Fruit fly (Drosophila melanogaster) whole organism, embryonic: ENCODE results near the gene VhaPPA1-2.
A peak's percentile ranks its signal among the peaks of the same experiment; 100 is the strongest.

Experiments used
- CG10209 ChIP-seq: fragments of 200-800 bp; sonication (Bioruptor generic); optimal IDR thresholded peaks from 3 replicates; lab custom pipeline; 2017; ENCODE audit warnings: missing biosample characterization, mild to moderate bottlenecking, missing genetic modification characterization, missing genetic modification reagents
- CG10462 ChIP-seq: fragments of 200-800 bp; sonication (Bioruptor generic); optimal IDR thresholded peaks from 2 replicates; lab custom pipeline; 2016; ENCODE audit warnings: missing biosample characterization, missing genetic modification characterization
- CG12155 ChIP-seq: fragments of 200-800 bp; sonication (Bioruptor generic); optimal IDR thresholded peaks from 3 replicates; lab custom pipeline; 2016; ENCODE audit warnings: missing biosample characterization, missing genetic modification characterization
- CG12299 ChIP-seq: fragments of 200-800 bp; sonication (Bioruptor generic); optimal IDR thresholded peaks from 2 replicates; lab custom pipeline; 2018; ENCODE audit warnings: missing biosample characterization, mild to moderate bottlenecking, missing genetic modification characterization
- CG13287 ChIP-seq: fragments of 200-800 bp; sonication (Bioruptor generic); IDR thresholded peaks from 2 replicates; pipeline ENCODE4 v1.3.6; 2022; ENCODE audit warnings: missing biosample characterization, missing genetic modification characterization; ENCODE audit not compliant: partially characterized antibody
- CG13624 ChIP-seq: fragments of 200-800 bp; sonication (Bioruptor generic); optimal IDR thresholded peaks from 2 replicates; lab custom pipeline; 2016; ENCODE audit warnings: missing biosample characterization, missing genetic modification characterization
- CG13775 ChIP-seq: fragments of 200-800 bp; sonication (Bioruptor generic); optimal IDR thresholded peaks from 3 replicates; lab custom pipeline; 2017; ENCODE audit warnings: missing biosample characterization, mild to moderate bottlenecking, missing genetic modification characterization
- CG14441 ChIP-seq: fragments of 200-800 bp; sonication (Bioruptor generic); IDR thresholded peaks from 2 replicates; pipeline ENCODE4 v1.3.6; 2022; ENCODE audit warnings: missing biosample characterization, missing genetic modification characterization
- CG18764 ChIP-seq: fragments of 200-800 bp; sonication (Bioruptor generic); optimal IDR thresholded peaks from 3 replicates; lab custom pipeline; 2016; ENCODE audit warnings: missing biosample characterization, missing genetic modification characterization
- CG2129 ChIP-seq: fragments of 200-800 bp; sonication (Bioruptor generic); IDR thresholded peaks from 2 replicates; pipeline ENCODE4 v1.3.6; 2022; ENCODE audit warnings: missing biosample characterization, missing genetic modification characterization; ENCODE audit not compliant: partially characterized antibody
- CG2889 ChIP-seq: fragments of 200-800 bp; sonication (Bioruptor generic); IDR thresholded peaks from 3 replicates; pipeline ENCODE4 v1.3.6; 2022; ENCODE audit warnings: missing biosample characterization, missing genetic modification characterization
- CG32767 ChIP-seq: fragments of 200-800 bp; sonication (Bioruptor generic); IDR thresholded peaks from 2 replicates; pipeline ENCODE4 v1.3.6; 2022; ENCODE audit warnings: missing biosample characterization, missing genetic modification characterization
- CG8359 ChIP-seq: fragments of 200-800 bp; sonication (Bioruptor generic); optimal IDR thresholded peaks from 2 replicates; lab custom pipeline; 2017; ENCODE audit warnings: missing biosample characterization, mild to moderate bottlenecking, missing genetic modification characterization, borderline replicate concordance
- CG8388 ChIP-seq: fragments of 200-800 bp; sonication (Bioruptor generic); optimal IDR thresholded peaks from 2 replicates; lab custom pipeline; 2019; ENCODE audit warnings: missing biosample characterization, mild to moderate bottlenecking, missing genetic modification characterization, moderate library complexity
- CG8478 ChIP-seq: fragments of >200 bp; optimal IDR thresholded peaks from 2 replicates; lab custom pipeline; 2018
- CG8944 ChIP-seq: fragments of 200-800 bp; sonication (Bioruptor generic); optimal IDR thresholded peaks from 3 replicates; lab custom pipeline; 2016; ENCODE audit warnings: missing biosample characterization, missing genetic modification characterization
- CG9797 ChIP-seq: fragments of 200-800 bp; sonication (Bioruptor generic); optimal IDR thresholded peaks from 3 replicates; lab custom pipeline; 2018; ENCODE audit warnings: missing biosample characterization, mild to moderate bottlenecking, missing genetic modification characterization
- Doc2 ChIP-seq: fragments of 200-800 bp; sonication (Bioruptor generic); IDR thresholded peaks from 2 replicates; pipeline ENCODE4 v1.3.6; 2022; ENCODE audit warnings: missing biosample characterization, missing genetic modification characterization
- E2f1 ChIP-seq: fragments of 200-800 bp; sonication (Bioruptor generic); IDR thresholded peaks from 2 replicates; pipeline ENCODE4 v1.3.6; 2022; ENCODE audit warnings: missing biosample characterization, missing genetic modification characterization
- Elba2 ChIP-seq: fragments of 200-800 bp; sonication (Bioruptor generic); optimal IDR thresholded peaks from 3 replicates; lab custom pipeline; 2016; ENCODE audit warnings: missing biosample characterization, missing genetic modification characterization
- HHEX ChIP-seq: fragments of 200-800 bp; sonication (Bioruptor generic); optimal IDR thresholded peaks from 3 replicates; lab custom pipeline; 2017; ENCODE audit warnings: missing biosample characterization, mild to moderate bottlenecking, missing genetic modification characterization, missing genetic modification reagents
- HLHmδ ChIP-seq: fragments of 200-800 bp; sonication (Bioruptor generic); optimal IDR thresholded peaks from 2 replicates; lab custom pipeline; 2018; ENCODE audit warnings: missing biosample characterization, mild to moderate bottlenecking, missing genetic modification characterization, moderate library complexity
- Hmx ChIP-seq: fragments of 200-800 bp; sonication (Bioruptor generic); optimal IDR thresholded peaks from 2 replicates; lab custom pipeline; 2016; ENCODE audit warnings: missing biosample characterization, missing genetic modification characterization
- Nf-YA ChIP-seq: fragments of 200-800 bp; sonication (Bioruptor generic); IDR thresholded peaks from 2 replicates; pipeline ENCODE4 v1.3.6; 2022; ENCODE audit warnings: missing biosample characterization, missing genetic modification characterization
- Ptx1 ChIP-seq: fragments of 200-800 bp; sonication (Bioruptor generic); IDR thresholded peaks from 2 replicates; pipeline ENCODE4 v1.3.6; 2022; ENCODE audit warnings: missing biosample characterization, missing genetic modification characterization
- Ravus ChIP-seq: fragments of 200-800 bp; sonication (Bioruptor generic); IDR thresholded peaks from 2 replicates; pipeline ENCODE4 v1.3.6; 2022; ENCODE audit warnings: missing biosample characterization, missing genetic modification characterization
- Scr ChIP-seq: fragments of 200-800 bp; sonication (Bioruptor generic); IDR thresholded peaks from 2 replicates; pipeline ENCODE4 v1.3.6; 2022; ENCODE audit warnings: missing biosample characterization, missing genetic modification characterization; ENCODE audit not compliant: partially characterized antibody
- Usf ChIP-seq: fragments of 200-800 bp; sonication (Bioruptor generic); optimal IDR thresholded peaks from 2 replicates; lab custom pipeline; 2017; ENCODE audit warnings: missing genotype, missing biosample characterization, missing genetic modification characterization
- ac ChIP-seq: fragments of 200-800 bp; sonication (Bioruptor generic); optimal IDR thresholded peaks from 3 replicates; lab custom pipeline; 2017; ENCODE audit warnings: missing biosample characterization, mild to moderate bottlenecking, missing genetic modification characterization
- amos ChIP-seq: fragments of 200-800 bp; sonication (Bioruptor generic); IDR thresholded peaks from 2 replicates; pipeline ENCODE4 v1.3.6; 2022; ENCODE audit warnings: missing biosample characterization, missing genetic modification characterization; ENCODE audit not compliant: partially characterized antibody
- bab2 ChIP-seq: fragments of 200-800 bp; sonication (Bioruptor generic); optimal IDR thresholded peaks from 2 replicates; lab custom pipeline; 2016; ENCODE audit warnings: missing biosample characterization, missing genetic modification characterization
- bbx ChIP-seq: fragments of 200-800 bp; sonication (Bioruptor generic); IDR thresholded peaks from 2 replicates; pipeline ENCODE4 v1.3.6; 2022; ENCODE audit warnings: missing biosample characterization, missing genetic modification characterization; ENCODE audit not compliant: partially characterized antibody
- btn ChIP-seq: fragments of 200-800 bp; sonication (Bioruptor generic); optimal IDR thresholded peaks from 2 replicates; lab custom pipeline; 2016; ENCODE audit warnings: missing biosample characterization, missing genetic modification characterization
- ftz-f1 ChIP-seq: fragments of 200-800 bp; sonication (Bioruptor generic); optimal IDR thresholded peaks from 2 replicates; lab custom pipeline; 2016; ENCODE audit warnings: missing biosample characterization, missing genetic modification characterization
- gsb ChIP-seq: fragments of 200-800 bp; sonication (Bioruptor generic); IDR thresholded peaks from 2 replicates; pipeline ENCODE4 v1.3.6; 2022; ENCODE audit warnings: missing biosample characterization, missing genetic modification characterization
- hth ChIP-seq: fragments of >200 bp; optimal IDR thresholded peaks from 2 replicates; lab custom pipeline; 2017; ENCODE audit warnings: inconsistent platforms
- jumu ChIP-seq: fragments of 200-800 bp; sonication (Bioruptor generic); optimal IDR thresholded peaks from 3 replicates; lab custom pipeline; 2016; ENCODE audit warnings: missing biosample characterization, missing genetic modification characterization
- pan ChIP-seq, 4 experiments: fragments of >200 bp in 3 of 4; fragments of 200-800 bp in 1 of 4; sonication (Bioruptor generic) in 1 of 4; optimal IDR thresholded peaks in 3 of 4; IDR thresholded peaks in 1 of 4; 2 replicates each; pipeline versions ENCODE4 v1.3.6 to Lab custom; 2017 to 2022; ENCODE audit warnings: missing biosample characterization in 2 of 4, missing genetic modification characterization in 2 of 4, mixed read lengths in 1 of 4
- rib ChIP-seq: fragments of 200-800 bp; sonication (Bioruptor generic); IDR thresholded peaks from 2 replicates; pipeline ENCODE4 v1.3.6; 2022; ENCODE audit warnings: missing biosample characterization, missing genetic modification characterization
- run ChIP-seq: fragments of 200-800 bp; sonication (Bioruptor generic); optimal IDR thresholded peaks from 3 replicates; lab custom pipeline; 2018; ENCODE audit warnings: missing biosample characterization, mild to moderate bottlenecking, missing genetic modification characterization
- salm ChIP-seq: fragments of 200-800 bp; sonication (Bioruptor generic); optimal IDR thresholded peaks from 2 replicates; lab custom pipeline; 2018; ENCODE audit warnings: missing biosample characterization, mild to moderate bottlenecking, missing genetic modification characterization
- sens-2 ChIP-seq: fragments of 200-800 bp; sonication (Bioruptor generic); IDR thresholded peaks from 2 replicates; pipeline ENCODE4 v1.3.6; 2022; ENCODE audit warnings: missing biosample characterization, missing genetic modification characterization
- sob ChIP-seq: fragments of 200-800 bp; sonication (Bioruptor generic); IDR thresholded peaks from 2 replicates; pipeline ENCODE4 v1.3.6; 2022; ENCODE audit warnings: missing biosample characterization, missing genetic modification characterization
- tna ChIP-seq: fragments of 200-800 bp; sonication (Bioruptor generic); IDR thresholded peaks from 2 replicates; pipeline ENCODE4 v1.3.6; 2022; ENCODE audit warnings: missing biosample characterization, missing genetic modification characterization; ENCODE audit not compliant: partially characterized antibody
- ttk ChIP-seq: fragments of 200-800 bp; sonication (Bioruptor generic); IDR thresholded peaks from 2 replicates; pipeline ENCODE4 v2.1.2; 2022; ENCODE audit warnings: missing biosample characterization, missing genetic modification characterization
- tup ChIP-seq: fragments of 200-800 bp; sonication (Bioruptor generic); optimal IDR thresholded peaks from 2 replicates; lab custom pipeline; 2016; ENCODE audit warnings: missing biosample characterization, mild to moderate bottlenecking, missing genetic modification characterization, moderate library complexity
- unc-4 ChIP-seq: fragments of 200-800 bp; sonication (Bioruptor generic); IDR thresholded peaks from 2 replicates; pipeline ENCODE4 v1.3.6; 2022; ENCODE audit warnings: missing biosample characterization, missing genetic modification characterization; ENCODE audit not compliant: partially characterized antibody
- unpg ChIP-seq: fragments of 200-800 bp; sonication (Bioruptor generic); optimal IDR thresholded peaks from 3 replicates; lab custom pipeline; 2018; ENCODE audit warnings: missing biosample characterization, mild to moderate bottlenecking, missing genetic modification characterization, moderate library complexity
- vvl ChIP-seq: fragments of 200-800 bp; sonication (Bioruptor generic); IDR thresholded peaks from 2 replicates; pipeline ENCODE4 v1.3.6; 2022; ENCODE audit warnings: missing biosample characterization, missing genetic modification characterization
- zen2 ChIP-seq: fragments of 200-800 bp; sonication (Bioruptor generic); IDR thresholded peaks from 3 replicates; pipeline ENCODE4 v1.3.6; 2022; ENCODE audit warnings: missing biosample characterization, missing genetic modification characterization; ENCODE audit not compliant: partially characterized antibody

VhaPPA1-2 gene

dm6 chr3R:14886011-14886534 lies 14.0 kb downstream of the VhaPPA1-2 start, which contains the start of the genes Rrp6, CG33331 and CG33332 (continued):
- peak; percentile 43; the same call in 1 of the 2 replicates for TF ChIP-seq CG14441
- peak; percentile 46 for TF ChIP-seq CG8944 (GFP tag; lab: Kevin White, UChicago)
- TF ChIP-seq CG13775 (GFP tag; lab: Kevin White, UChicago), result peak; percentile 68
- no peak for TF ChIP-seq tna
- TF ChIP-seq unc-4 (GFP tag; lab: Robert Waterston, UW), result peak; percentile 49
- TF ChIP-seq pan (optimal IDR thresholded peaks at IDR 0.05; lab: Kevin White, UChicago), result no peak
- peak in 1 of 2 experiments; percentile 56 for TF ChIP-seq pan (GFP tag; optimal IDR thresholded peaks at IDR 0.05 in 1 of 2, IDR thresholded peaks at IDR 0.05 in 1 of 2)
- TF ChIP-seq CG8478 (lab: Kevin White, UChicago), result no peak
- peak; percentile 47 for TF ChIP-seq jumu (GFP tag; lab: Kevin White, UChicago)
- no peak for TF ChIP-seq CG8359
- no peak for TF ChIP-seq Nf-YA
- peak; percentile 56 for TF ChIP-seq amos (GFP tag; lab: Robert Waterston, UW)
- TF ChIP-seq CG13287 (GFP tag; lab: Robert Waterston, UW), result peak; percentile 81
- TF ChIP-seq CG13624 (GFP tag; lab: Kevin White, UChicago), result peak; percentile 51
- no peak for TF ChIP-seq Doc2
- no peak; the same call in 1 of the 2 replicates for TF ChIP-seq CG32767 (GFP tag; lab: Robert Waterston, UW)
- no peak for TF ChIP-seq ac (GFP tag; lab: Kevin White, UChicago)
- TF ChIP-seq CG12155 (GFP tag; lab: Kevin White, UChicago), result peak; percentile 81
- no peak for TF ChIP-seq btn (GFP tag; lab: Kevin White, UChicago)
- peak; percentile 10; the same call in 1 of the 2 replicates for TF ChIP-seq rib
- peak; percentile 63 for TF ChIP-seq bbx (GFP tag; lab: Robert Waterston, UW)
- no peak for TF ChIP-seq CG2129 (GFP tag; lab: Robert Waterston, UW)
- peak; percentile 44; the same call in 1 of the 2 replicates for TF ChIP-seq E2f1 (GFP tag; lab: Robert Waterston, UW)
- peak; percentile 12 for TF ChIP-seq Usf (GFP tag; lab: Kevin White, UChicago)
- peak; percentile 53 for TF ChIP-seq bab2 (GFP tag; lab: Kevin White, UChicago)
- TF ChIP-seq CG18764, result peak; percentile 55
- peak; percentile 42 for TF ChIP-seq run (tag; lab: Kevin White, UChicago)
- no peak for TF ChIP-seq ttk
- no peak for TF ChIP-seq Elba2 (GFP tag; lab: Kevin White, UChicago)
- TF ChIP-seq CG9797, result peak; percentile 3
- TF ChIP-seq sob, result peak; percentile 80
- TF ChIP-seq hth, result no peak
- peak; percentile 57 for TF ChIP-seq Ptx1 (GFP tag; lab: Robert Waterston, UW)
- peak; percentile 65 for TF ChIP-seq vvl (GFP tag; lab: Robert Waterston, UW)
- TF ChIP-seq CG2889, result no peak
- no peak for TF ChIP-seq gsb (GFP tag; lab: Robert Waterston, UW)
- TF ChIP-seq Ravus (GFP tag; lab: Robert Waterston, UW), result no peak
- TF ChIP-seq HHEX (GFP tag; lab: Kevin White, UChicago), result peak; percentile 52
- no peak for TF ChIP-seq CG10462 (GFP tag; lab: Kevin White, UChicago)
- peak; percentile 70 for TF ChIP-seq unpg (GFP tag; lab: Kevin White, UChicago)
- TF ChIP-seq sens-2 (GFP tag; lab: Robert Waterston, UW), result no peak
- TF ChIP-seq HLHmδ, result no peak
- TF ChIP-seq salm, result no peak
- peak; percentile 58 for TF ChIP-seq CG12299 (tag; lab: Kevin White, UChicago)
- TF ChIP-seq tup (GFP tag; lab: Kevin White, UChicago), result peak; percentile 40
- peak; percentile 76 for TF ChIP-seq CG10209 (GFP tag; lab: Kevin White, UChicago)
- no peak for TF ChIP-seq ftz-f1 (GFP tag; lab: Kevin White, UChicago)
- TF ChIP-seq zen2 (GFP tag; lab: Robert Waterston, UW), result peak; percentile 82
- no peak for TF ChIP-seq Hmx
- peak; percentile 31 for TF ChIP-seq CG8388 (GFP tag; lab: Kevin White, UChicago)
- peak; percentile 46 for TF ChIP-seq Scr (GFP tag; lab: Robert Waterston, UW)
